Worm (Caenorhabditis elegans) whole organism, L4 larva: Measurements from ENCODE around the gene K08E5.5.

ENCODE experiments used
- R02D3.7 ChIP-seq: fragments of 150-350 bp; sonication (generic microtip); optimal IDR thresholded peaks from 3 replicates; lab custom pipeline; 2014; ENCODE audit warnings: missing biosample characterization, missing genetic modification characterization
- ceh-82 ChIP-seq: sonication (generic microtip); optimal IDR thresholded peaks from 2 replicates; lab custom pipeline; 2017; ENCODE audit warnings: missing biosample characterization, missing genetic modification characterization
- daf-12 ChIP-seq: fragments of 150-350 bp; optimal IDR thresholded peaks from 2 replicates; lab custom pipeline; 2014; ENCODE audit warnings: missing biosample characterization, missing genetic modification reagents, missing genetic modification characterization
- pqm-1 ChIP-seq: sonication (generic microtip); optimal IDR thresholded peaks from 2 replicates; lab custom pipeline; 2017; ENCODE audit warnings: missing biosample characterization, missing genetic modification characterization
- spr-3 ChIP-seq: fragments of 200-800 bp; sonication (Bioruptor generic); optimal IDR thresholded peaks from 2 replicates; lab custom pipeline; 2018; ENCODE audit warnings: mild to moderate bottlenecking, missing genetic modification characterization, missing compliant biosample characterization

- no peak for TF ChIP-seq pqm-1 (tag; lab: Kevin White, UChicago)
- no peak for TF ChIP-seq ceh-82 (tag; lab: Kevin White, UChicago)
- TF ChIP-seq daf-12 (tag; lab: Kevin White, UChicago), result no peak
- no peak for TF ChIP-seq spr-3 (GFP tag; lab: Kevin White, UChicago)
- TF ChIP-seq R02D3.7, result no peak
Measured at ce11 chrIII:10112958-10113357, 47.3 kb downstream of the K08E5.5 start, which contains the start of gene vps-29.
